Worm (Caenorhabditis elegans) whole organism, young adult: Measurements from ENCODE around the gene F41G4.8.

Experiments used
- F52B5.7 ChIP-seq: sonication (generic microtip); optimal IDR thresholded peaks from 2 replicates; lab custom pipeline; 2016; ENCODE audit warnings: mild to moderate bottlenecking, missing genetic modification characterization, missing compliant biosample characterization
- ceh-91 ChIP-seq: fragments of 200-800 bp; sonication (Bioruptor generic); IDR thresholded peaks from 2 replicates; pipeline ENCODE4 v1.3.6; 2022; ENCODE audit warnings: missing genetic modification reagents, missing genetic modification characterization, missing compliant biosample characterization
- efl-1 ChIP-seq: fragments of 150-350 bp; optimal IDR thresholded peaks from 2 replicates; lab custom pipeline; 2014; ENCODE audit warnings: missing biosample characterization, missing genetic modification reagents, missing genetic modification characterization
- nhr-90 ChIP-seq: sonication (generic microtip); optimal IDR thresholded peaks from 2 replicates; lab custom pipeline; 2016; ENCODE audit warnings: missing genotype, mild to moderate bottlenecking, missing genetic modification characterization, missing compliant biosample characterization
- tbp1 ChIP-seq: fragments of 200-800 bp; sonication (Bioruptor generic); optimal IDR thresholded peaks from 2 replicates; lab custom pipeline; 2018; ENCODE audit warnings: mild to moderate bottlenecking, missing genetic modification characterization, missing compliant biosample characterization

DNA sequence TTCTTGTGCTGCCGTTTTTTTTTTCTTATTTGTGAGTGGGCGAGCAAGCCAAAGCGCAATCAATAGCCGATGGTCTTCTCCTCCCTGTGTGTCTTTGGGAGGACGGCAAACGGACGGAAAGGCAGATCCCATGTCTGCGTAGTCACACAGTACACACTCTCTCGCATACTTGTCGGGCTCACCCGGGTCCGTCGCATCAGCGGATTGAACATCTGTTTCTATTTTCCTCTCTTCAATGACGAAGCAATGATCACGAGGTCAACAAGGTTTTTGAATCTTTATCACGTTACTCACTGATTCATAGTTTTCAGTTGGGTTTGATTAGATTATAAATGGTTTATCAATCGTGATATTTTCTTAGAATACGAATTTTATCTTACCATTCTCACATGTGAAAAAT, 29.3 kb downstream of the F41G4.8 start:
- no peak for TF ChIP-seq ceh-91 (GFP tag; lab: Robert Waterston, UW)
- no peak for TF ChIP-seq efl-1 (GFP tag; lab: Kevin White, UChicago)
- no peak for TF ChIP-seq F52B5.7 (tag; lab: Kevin White, UChicago)
- TF ChIP-seq tbp1: no peak
- no peak for TF ChIP-seq nhr-90 (tag; lab: Kevin White, UChicago)
